Worm (Caenorhabditis elegans): ENCODE measurements around the gene F48G7.10.

Gene F48G7.10

ce11 chrV:635630-636029 lies 875 bp upstream of the F48G7.10 start:
- TF ChIP-seq unc-62 (GFP tag; optimal IDR thresholded peaks at IDR 0.05) (no peak), ceh-27 (GFP tag; optimal IDR thresholded peaks at IDR 0.05) (peak; percentile 13), attf-5 (GFP tag; optimal IDR thresholded peaks at IDR 0.05) (peak; percentile 71), cebp-1 (GFP tag; IDR thresholded peaks at IDR 0.05) (peak; percentile 36; the same call in 1 of the 2 replicates), cebp-1 (tag; optimal IDR thresholded peaks at IDR 0.05) (peak; percentile 45), rec-8 (tag; optimal IDR thresholded peaks at IDR 0.05) (no peak), snpc-4 (GFP tag; optimal IDR thresholded peaks at IDR 0.05) (no peak), snpc-4 (tag; optimal IDR thresholded peaks at IDR 0.05) (peak; percentile 66 to 91 (median 82)), dox-1 (GFP tag; IDR thresholded peaks at IDR 0.05) (peak; percentile 63), nhr-90 (tag; optimal IDR thresholded peaks at IDR 0.05) (no peak), madf-3 (GFP tag; IDR thresholded peaks at IDR 0.05) (no peak), snpc-1.1 (tag; optimal IDR thresholded peaks at IDR 0.05; ENCODE audit: insufficient read depth) (peak; percentile 18), nhr-80 (tag; optimal IDR thresholded peaks at IDR 0.05) (peak; percentile 88)

DNA sequence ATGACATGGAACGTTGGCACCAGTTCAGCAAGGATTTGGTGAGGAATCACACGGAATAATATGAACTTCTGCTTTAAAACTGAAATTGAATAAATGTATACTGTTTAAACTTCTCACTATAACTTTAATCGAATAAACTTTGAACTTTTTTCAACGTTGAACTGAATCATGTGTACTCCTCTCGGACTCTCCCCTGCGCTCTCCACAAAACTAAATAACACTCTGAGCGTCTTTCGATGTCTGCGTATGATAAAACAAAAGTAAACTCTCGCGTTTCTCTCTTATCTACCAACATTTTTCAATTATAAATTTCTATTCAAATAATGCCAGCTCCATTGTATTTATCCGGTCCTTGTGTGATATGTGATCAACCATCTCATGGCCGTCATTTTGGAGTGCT lies 2.9 kb downstream of the F48G7.10 start:
- TF ChIP-seq unc-62 (GFP tag; optimal IDR thresholded peaks at IDR 0.05) (no peak), T07F8.4 (tag; optimal IDR thresholded peaks at IDR 0.05) (no peak), attf-3 (GFP tag; conservative IDR thresholded peaks at IDR 0.05) (no peak), F55B11.4 (tag; optimal IDR thresholded peaks at IDR 0.05; ENCODE audit: borderline replicate concordance, insufficient read depth) (no peak), xnd-1 (tag; optimal IDR thresholded peaks at IDR 0.05) (no peak), ceh-91 (GFP tag; IDR thresholded peaks at IDR 0.05) (no peak), K12H6.12 (tag; optimal IDR thresholded peaks at IDR 0.05) (no peak)

DNA sequence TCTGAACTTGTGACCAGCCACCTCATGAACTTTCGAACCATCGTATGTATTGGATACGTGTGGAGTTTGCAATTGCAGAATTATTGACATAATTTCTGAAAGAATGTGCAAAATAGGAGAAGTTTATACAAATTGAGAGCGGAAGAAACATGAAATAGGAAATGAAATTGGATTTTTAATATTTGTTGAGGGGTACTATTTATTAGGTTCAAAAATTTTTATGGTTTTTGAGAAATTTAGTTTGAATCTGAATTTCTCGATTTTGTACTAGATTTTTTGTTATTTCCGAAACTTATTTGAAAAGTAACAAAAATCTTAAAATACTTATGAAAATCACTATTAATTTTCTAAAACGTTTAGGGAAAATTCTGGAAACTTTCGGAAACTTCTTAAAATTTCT lies 6.2 kb downstream of the F48G7.10 start, which contains the start of gene F48G7.9:
TSS of gene F48G7.9 (minus strand) at position 101 of the 400 bp plus-strand sequence.
- TF ChIP-seq nhr-80 (tag; optimal IDR thresholded peaks at IDR 0.05) (no peak), D2030.7 (GFP tag; IDR thresholded peaks at IDR 0.05) (no peak), hmg-20 (GFP tag; IDR thresholded peaks at IDR 0.05) (no peak), T07F8.4 (tag; optimal IDR thresholded peaks at IDR 0.05) (no peak), hlh-26 (GFP tag; conservative IDR thresholded peaks at IDR 0.05) (no peak), F22D6.2 (tag; optimal IDR thresholded peaks at IDR 0.05) (no peak), ceh-40 (GFP tag; IDR thresholded peaks at IDR 0.05) (no peak), C06A6.2 (GFP tag; conservative IDR thresholded peaks at IDR 0.05) (no peak), F55B11.4 (tag; optimal IDR thresholded peaks at IDR 0.05; ENCODE audit: borderline replicate concordance, insufficient read depth) (no peak), lsy-27 (tag; optimal IDR thresholded peaks at IDR 0.05; ENCODE audit: borderline replicate concordance, insufficient read depth) (no peak), fkh-3 (tag; optimal IDR thresholded peaks at IDR 0.05) (no peak), dpl-1 (GFP tag; optimal IDR thresholded peaks at IDR 0.05) (no peak), snpc-3.4 (tag; optimal IDR thresholded peaks at IDR 0.05) (no peak), nhr-90 (tag; optimal IDR thresholded peaks at IDR 0.05) (no peak), somi-1 (GFP tag; optimal IDR thresholded peaks at IDR 0.05) (no peak)

ce11 chrV:627585-627984 lies 7.2 kb downstream of the F48G7.10 start, which contains the start of gene F48G7.8:
F48G7.8 (minus strand) TSS chrV:627685.
- TF ChIP-seq chd-7 (tag; optimal IDR thresholded peaks at IDR 0.05) (no peak), nhr-120 (GFP tag; IDR thresholded peaks at IDR 0.05) (no peak), hmg-1.2 (GFP tag; IDR thresholded peaks at IDR 0.05) (no peak), madf-8 (GFP tag; conservative IDR thresholded peaks at IDR 0.05) (no peak), egl-18 (GFP tag; IDR thresholded peaks at IDR 0.05) (no peak)

Measured in whole organism, young adult.